Worm (Caenorhabditis elegans): Measurements from ENCODE around the gene F10E7.9.
A peak's percentile ranks its signal among the peaks of the same experiment; 100 is the strongest.

F10E7.9 gene

ce11 chrII:7109956-7110355 is at the start of gene F10E7.9:
Gene F10E7.9, minus strand, starts transcription at chrII:7110056.
- TF ChIP-seq unc-62 (GFP tag; optimal IDR thresholded peaks at IDR 0.05): no peak
- no peak for TF ChIP-seq Y55F3AM.14 (GFP tag; optimal IDR thresholded peaks at IDR 0.05)
- no peak for TF ChIP-seq nhr-21 (tag; optimal IDR thresholded peaks at IDR 0.05)
- no peak for TF ChIP-seq mab-5 (tag; optimal IDR thresholded peaks at IDR 0.05)
- TF ChIP-seq fos-1 (tag; optimal IDR thresholded peaks at IDR 0.05): no peak
- no peak for TF ChIP-seq ama-1 (optimal IDR thresholded peaks at IDR 0.05)
- no peak for TF ChIP-seq mbf-1 (tag; optimal IDR thresholded peaks at IDR 0.05)
- no peak for TF ChIP-seq nhr-6 (tag; optimal IDR thresholded peaks at IDR 0.05)
- no peak for TF ChIP-seq ztf-4 (tag; optimal IDR thresholded peaks at IDR 0.05)
- TF ChIP-seq peb-1 (tag; optimal IDR thresholded peaks at IDR 0.05): no peak
- TF ChIP-seq ceh-16 (tag; optimal IDR thresholded peaks at IDR 0.05): no peak
- TF ChIP-seq nhr-77 (tag; optimal IDR thresholded peaks at IDR 0.05): no peak
- no peak for TF ChIP-seq lin-11 (tag; optimal IDR thresholded peaks at IDR 0.05)
- no peak for TF ChIP-seq lin-39 (tag; optimal IDR thresholded peaks at IDR 0.05)
- no peak for TF ChIP-seq ceh-82 (tag; optimal IDR thresholded peaks at IDR 0.05)
- no peak for TF ChIP-seq blmp-1 (tag; optimal IDR thresholded peaks at IDR 0.05; ENCODE audit: insufficient read depth)
- TF ChIP-seq unc-39 (tag; optimal IDR thresholded peaks at IDR 0.05): no peak

ce11 chrII:7157415-7157814 is 47.6 kb upstream of the F10E7.9 start:
- no peak for TF ChIP-seq skn-1 (tag; optimal IDR thresholded peaks at IDR 0.05)
- no peak for TF ChIP-seq elt-3 (tag; optimal IDR thresholded peaks at IDR 0.05)
- TF ChIP-seq ztf-1 (GFP tag; conservative IDR thresholded peaks at IDR 0.05): no peak
- peak; percentile 60 for TF ChIP-seq sma-9 (GFP tag; optimal IDR thresholded peaks at IDR 0.05)
- TF ChIP-seq sma-9 (tag; optimal IDR thresholded peaks at IDR 0.05): no peak
- TF ChIP-seq crh-2 (tag; optimal IDR thresholded peaks at IDR 0.05): peak; percentile 43
- no peak for TF ChIP-seq ceh-16 (tag; optimal IDR thresholded peaks at IDR 0.05)
- no peak for TF ChIP-seq mab-5 (tag; optimal IDR thresholded peaks at IDR 0.05)
- no peak for TF ChIP-seq ztf-11 (tag; optimal IDR thresholded peaks at IDR 0.05)
- TF ChIP-seq fos-1 (tag; optimal IDR thresholded peaks at IDR 0.05): peak; percentile 52
- peak; percentile 27 for TF ChIP-seq gmeb-1 (tag; optimal IDR thresholded peaks at IDR 0.05)

- TF ChIP-seq nhr-129 (tag; optimal IDR thresholded peaks at IDR 0.05) (peak; percentile 21), ama-1 (optimal IDR thresholded peaks at IDR 0.05) (peak; percentile 21), C34F6.9 (tag; optimal IDR thresholded peaks at IDR 0.05) (no peak), fos-1 (tag; optimal IDR thresholded peaks at IDR 0.05) (peak; percentile 48), lin-11 (tag; optimal IDR thresholded peaks at IDR 0.05) (no peak), unc-55 (GFP tag; optimal IDR thresholded peaks at IDR 0.05) (no peak), aly-2 (tag; optimal IDR thresholded peaks at IDR 0.05) (no peak), dmd-4 (tag; optimal IDR thresholded peaks at IDR 0.05) (no peak), lsy-2 (tag; optimal IDR thresholded peaks at IDR 0.05) (peak in 1 of 2 experiments; percentile 18), mdl-1 (tag; optimal IDR thresholded peaks at IDR 0.05) (no peak), elt-3 (tag; optimal IDR thresholded peaks at IDR 0.05) (no peak)
Observed at ce11 chrII:7155392-7155791, 45.5 kb upstream of the F10E7.9 start, which contains the start of gene C27H5.2. Gene C27H5.2, plus strand, starts transcription at chrII:7155581.

- TF ChIP-seq dmd-4 (tag; optimal IDR thresholded peaks at IDR 0.05) (no peak), mbf-1 (tag; optimal IDR thresholded peaks at IDR 0.05) (no peak), elt-3 (tag; optimal IDR thresholded peaks at IDR 0.05) (no peak), nhr-237 (tag; optimal IDR thresholded peaks at IDR 0.05) (no peak), F13H6.1 (tag; optimal IDR thresholded peaks at IDR 0.05) (no peak), nhr-11 (tag; optimal IDR thresholded peaks at IDR 0.05) (no peak), ceh-16 (tag; optimal IDR thresholded peaks at IDR 0.05) (no peak), nhr-23 (tag; optimal IDR thresholded peaks at IDR 0.05) (no peak), nhr-12 (tag; optimal IDR thresholded peaks at IDR 0.05) (no peak)
Observed at ce11 chrII:7154711-7155110, 44.9 kb upstream of the F10E7.9 start.

Measured in whole organism, L2 larva.